Worm (Caenorhabditis elegans) whole organism, young adult: ENCODE results near the gene F14D2.8.

Experiments
- B0336.3 ChIP-seq: fragments of 200-800 bp; sonication (Bioruptor generic); IDR thresholded peaks from 2 replicates; pipeline ENCODE4 v1.3.6; 2022; ENCODE audit warnings: missing genetic modification characterization, missing compliant biosample characterization
- C06A6.2 ChIP-seq: fragments of 200-800 bp; sonication (Bioruptor generic); conservative IDR thresholded peaks from 2 replicates; pipeline ENCODE4 v1.3.6; 2022; ENCODE audit warnings: missing genetic modification characterization, missing compliant biosample characterization
- F33H1.4 ChIP-seq: fragments of 200-800 bp; sonication (Bioruptor generic); IDR thresholded peaks from 2 replicates; pipeline ENCODE4 v1.3.6; 2022; ENCODE audit warnings: missing genetic modification reagents, missing genetic modification characterization, missing compliant biosample characterization
- F52B5.7 ChIP-seq: sonication (generic microtip); optimal IDR thresholded peaks from 2 replicates; lab custom pipeline; 2016; ENCODE audit warnings: mild to moderate bottlenecking, missing genetic modification characterization, missing compliant biosample characterization
- F57C9.4 ChIP-seq: sonication (generic microtip); optimal IDR thresholded peaks from 2 replicates; lab custom pipeline; 2017; ENCODE audit warnings: mild to moderate bottlenecking, missing genetic modification characterization, missing compliant biosample characterization
- Y67H2A.10 ChIP-seq: fragments of 200-800 bp; sonication (Bioruptor generic); conservative IDR thresholded peaks from 2 replicates; pipeline ENCODE4 v1.3.6; 2022; ENCODE audit warnings: missing genetic modification reagents, missing genetic modification characterization, missing compliant biosample characterization
- ZK185.1 ChIP-seq: sonication (generic microtip); optimal IDR thresholded peaks from 2 replicates; lab custom pipeline; 2016; ENCODE audit warnings: mild to moderate bottlenecking, missing genetic modification characterization, missing compliant biosample characterization; ENCODE audit not compliant: poor library complexity, severe bottlenecking
- akir-1 ChIP-seq: fragments of 200-800 bp; sonication (Bioruptor generic); optimal IDR thresholded peaks from 2 replicates; lab custom pipeline; 2018; ENCODE audit warnings: mild to moderate bottlenecking, missing genetic modification characterization, moderate library complexity, missing compliant biosample characterization
- aptf-3 ChIP-seq: fragments of 200-800 bp; sonication (Bioruptor generic); IDR thresholded peaks from 2 replicates; pipeline ENCODE4 v1.3.6; 2022; ENCODE audit warnings: missing genetic modification characterization, missing compliant biosample characterization
- atf-7 ChIP-seq: sonication (generic microtip); optimal IDR thresholded peaks from 2 replicates; lab custom pipeline; 2017; ENCODE audit warnings: mild to moderate bottlenecking, missing genetic modification characterization, missing compliant biosample characterization
- bed-2 ChIP-seq: fragments of 200-800 bp; sonication (Bioruptor generic); IDR thresholded peaks from 2 replicates; pipeline ENCODE4 v1.3.6; 2022; ENCODE audit warnings: missing genetic modification reagents, missing genetic modification characterization, missing compliant biosample characterization
- ccch-3 ChIP-seq: fragments of 200-800 bp; sonication (Bioruptor generic); optimal IDR thresholded peaks from 2 replicates; lab custom pipeline; 2018; ENCODE audit warnings: mild to moderate bottlenecking, missing genetic modification characterization, missing compliant biosample characterization
- cebp-2 ChIP-seq: fragments of 200-800 bp; sonication (Bioruptor generic); IDR thresholded peaks from 2 replicates; pipeline ENCODE4 v1.3.6; 2022; ENCODE audit warnings: missing genetic modification characterization, missing compliant biosample characterization
- ceh-100 ChIP-seq: fragments of 200-800 bp; sonication (Bioruptor generic); IDR thresholded peaks from 2 replicates; pipeline ENCODE4 v1.3.6; 2022; ENCODE audit warnings: missing genetic modification reagents, missing genetic modification characterization, missing compliant biosample characterization
- ceh-79 ChIP-seq: sonication (generic microtip); optimal IDR thresholded peaks from 2 replicates; lab custom pipeline; 2017; ENCODE audit warnings: mild to moderate bottlenecking, missing genetic modification characterization, missing compliant biosample characterization
- dox-1 ChIP-seq: fragments of 200-800 bp; sonication (Bioruptor generic); IDR thresholded peaks from 2 replicates; pipeline ENCODE4 v1.3.6; 2022; ENCODE audit warnings: missing genetic modification reagents, missing genetic modification characterization, missing compliant biosample characterization
- efl-1 ChIP-seq: fragments of 150-350 bp; optimal IDR thresholded peaks from 2 replicates; lab custom pipeline; 2014; ENCODE audit warnings: missing biosample characterization, missing genetic modification reagents, missing genetic modification characterization
- fkh-3 ChIP-seq: sonication (generic microtip); optimal IDR thresholded peaks from 2 replicates; lab custom pipeline; 2016; ENCODE audit warnings: mild to moderate bottlenecking, missing genetic modification characterization, missing compliant biosample characterization
- hsf-1 ChIP-seq: fragments of 200-800 bp; sonication (Bioruptor generic); IDR thresholded peaks from 2 replicates; pipeline ENCODE4 v1.3.6; 2022; ENCODE audit warnings: missing genetic modification reagents, missing genetic modification characterization, missing compliant biosample characterization
- let-526 ChIP-seq: fragments of 200-800 bp; sonication (Bioruptor generic); IDR thresholded peaks from 2 replicates; pipeline ENCODE4 v1.3.6; 2022; ENCODE audit warnings: missing genetic modification reagents, missing genetic modification characterization, missing compliant biosample characterization
- lin-26 ChIP-seq: fragments of 200-800 bp; sonication (Bioruptor generic); IDR thresholded peaks from 2 replicates; pipeline ENCODE4 v1.3.6; 2022; ENCODE audit warnings: missing genetic modification reagents, missing genetic modification characterization, missing compliant biosample characterization
- lin-35 ChIP-seq, 3 experiments: fragments of 150-350 bp in 2 of 3; sonication (generic microtip) in 1 of 3; optimal IDR thresholded peaks; 2 replicates each; lab custom pipeline; 2014 to 2018; ENCODE audit warnings: missing biosample characterization in 3 of 3, missing genetic modification characterization in 3 of 3, missing genetic modification reagents in 3 of 3
- lir-1 ChIP-seq: fragments of 200-800 bp; sonication (Bioruptor generic); conservative IDR thresholded peaks from 2 replicates; pipeline ENCODE4 v1.3.6; 2022; ENCODE audit warnings: missing genetic modification reagents, missing genetic modification characterization, missing compliant biosample characterization
- lsy-27 ChIP-seq: sonication (generic microtip); optimal IDR thresholded peaks from 2 replicates; lab custom pipeline; 2017; ENCODE audit warnings: missing genetic modification characterization, mild to moderate bottlenecking, missing compliant biosample characterization, antibody characterized with exemption, missing genotype, borderline replicate concordance; ENCODE audit not compliant: insufficient read depth
- mcd-1 ChIP-seq: fragments of 200-800 bp; sonication (Bioruptor generic); IDR thresholded peaks from 2 replicates; pipeline ENCODE4 v1.3.6; 2022; ENCODE audit warnings: missing genetic modification reagents, missing genetic modification characterization, missing compliant biosample characterization
- mel-28 ChIP-seq: sonication (generic microtip); optimal IDR thresholded peaks from 2 replicates; lab custom pipeline; 2016; ENCODE audit warnings: borderline replicate concordance, mild to moderate bottlenecking, missing genetic modification characterization, missing compliant biosample characterization
- nfya-2 ChIP-seq: fragments of 200-800 bp; sonication (Bioruptor generic); IDR thresholded peaks from 2 replicates; pipeline ENCODE4 v1.3.6; 2022; ENCODE audit warnings: missing genetic modification reagents, missing genetic modification characterization, missing compliant biosample characterization
- nhr-179 ChIP-seq: sonication (generic microtip); optimal IDR thresholded peaks from 2 replicates; lab custom pipeline; 2016; ENCODE audit warnings: mild to moderate bottlenecking, missing genetic modification characterization, missing compliant biosample characterization
- rpc-1 ChIP-seq, 2 experiments: fragments of 150-350 bp in 1 of 2; sonication (generic microtip) in 1 of 2; optimal IDR thresholded peaks; 2 replicates each; lab custom pipeline; 2014 to 2018; ENCODE audit warnings: missing biosample characterization in 1 of 2, missing genetic modification characterization in 1 of 2, missing genetic modification reagents in 1 of 2, missing genotype in 1 of 2
- snpc-1.1 ChIP-seq: sonication (generic microtip); optimal IDR thresholded peaks from 2 replicates; lab custom pipeline; 2017; ENCODE audit warnings: missing genetic modification characterization, mild to moderate bottlenecking, missing compliant biosample characterization, antibody characterized with exemption, moderate library complexity, missing genotype, missing genetic modification reagents; ENCODE audit not compliant: insufficient read depth
- snpc-4 ChIP-seq, 5 experiments: fragments of 150-350 bp in 1 of 5; sonication (generic microtip) in 4 of 5; optimal IDR thresholded peaks; 2 replicates each; lab custom pipeline; 2014 to 2018; ENCODE audit warnings: missing genetic modification characterization in 5 of 5, missing biosample characterization in 3 of 5, antibody characterized with exemption in 2 of 5, mild to moderate bottlenecking in 2 of 5, missing compliant biosample characterization in 2 of 5, missing genotype in 2 of 5, moderate library complexity in 2 of 5, missing genetic modification reagents in 1 of 5
- xnd-1 ChIP-seq: sonication (generic microtip); optimal IDR thresholded peaks from 2 replicates; lab custom pipeline; 2016; ENCODE audit warnings: missing genotype, missing genetic modification reagents, missing genetic modification characterization, missing compliant biosample characterization
- zim-3 ChIP-seq: sonication (generic microtip); optimal IDR thresholded peaks from 2 replicates; lab custom pipeline; 2017; ENCODE audit warnings: mild to moderate bottlenecking, missing genetic modification characterization, moderate library complexity, missing compliant biosample characterization
- ztf-25 ChIP-seq: fragments of 200-800 bp; sonication (Bioruptor generic); IDR thresholded peaks from 2 replicates; pipeline ENCODE4 v1.3.6; 2022; ENCODE audit warnings: missing genetic modification reagents, missing genetic modification characterization, missing compliant biosample characterization
- ztf-26 ChIP-seq: sonication (generic microtip); optimal IDR thresholded peaks from 2 replicates; lab custom pipeline; 2017; ENCODE audit warnings: missing genetic modification characterization, missing compliant biosample characterization

The F14D2.8 gene

ce11 chrII:3376789-3377188 is 27.1 kb upstream of the F14D2.8 start, which contains the start of gene bath-9:
bath-9 (plus strand) TSS chrII:3377089.
- TF ChIP-seq F33H1.4 (GFP tag; lab: Robert Waterston, UW) (no peak), snpc-1.1 (tag; lab: Kevin White, UChicago) (no peak), let-526 (GFP tag; lab: Robert Waterston, UW) (no peak), fkh-3 (tag; lab: Kevin White, UChicago) (no peak), dox-1 (GFP tag; lab: Robert Waterston, UW) (no peak)

ce11 chrII:3375302-3375701 is 25.6 kb upstream of the F14D2.8 start:
- TF ChIP-seq bed-2 (GFP tag; lab: Robert Waterston, UW): no peak
- no peak for TF ChIP-seq ceh-100
- no peak for TF ChIP-seq atf-7 (tag; lab: Kevin White, UChicago)
- TF ChIP-seq Y67H2A.10 (GFP tag; lab: Robert Waterston, UW): no peak
- no peak for TF ChIP-seq ZK185.1 (tag; lab: Kevin White, UChicago)
- TF ChIP-seq xnd-1 (tag; lab: Kevin White, UChicago): no peak
- no peak for TF ChIP-seq dox-1 (GFP tag; lab: Robert Waterston, UW)
- TF ChIP-seq ceh-79: no peak
- TF ChIP-seq ztf-26 (tag; lab: Kevin White, UChicago): no peak
- TF ChIP-seq zim-3 (tag; lab: Kevin White, UChicago): no peak

ce11 chrII:3374779-3375178 is 25.1 kb upstream of the F14D2.8 start, which contains the start of gene bath-10:
bath-10 (plus strand) TSS chrII:3375079.
- TF ChIP-seq cebp-2 (GFP tag; lab: Robert Waterston, UW): no peak
- TF ChIP-seq nhr-179: no peak
- TF ChIP-seq F33H1.4 (GFP tag; lab: Robert Waterston, UW): no peak
- TF ChIP-seq let-526 (GFP tag; lab: Robert Waterston, UW): no peak
- no peak for TF ChIP-seq B0336.3
- TF ChIP-seq ztf-25: no peak
- no peak for TF ChIP-seq ccch-3 (GFP tag; lab: Kevin White, UChicago)
- no peak for TF ChIP-seq efl-1
- no peak for TF ChIP-seq mel-28 (tag; lab: Kevin White, UChicago)
- no peak for TF ChIP-seq snpc-4 (GFP tag; optimal IDR thresholded peaks at IDR 0.05; lab: Kevin White, UChicago)
- TF ChIP-seq snpc-4 (tag; optimal IDR thresholded peaks at IDR 0.05; lab: Kevin White, UChicago): no peak
- TF ChIP-seq lir-1: no peak
- TF ChIP-seq aptf-3 (GFP tag; lab: Robert Waterston, UW): no peak
- no peak for TF ChIP-seq akir-1

- TF ChIP-seq hsf-1 (GFP tag; lab: Robert Waterston, UW) (no peak), lsy-27 (no peak), F52B5.7 (tag; lab: Kevin White, UChicago) (no peak), C06A6.2 (GFP tag; lab: Robert Waterston, UW) (no peak), nfya-2 (GFP tag; lab: Robert Waterston, UW) (no peak), lin-35 (GFP tag; optimal IDR thresholded peaks at IDR 0.05; lab: Kevin White, UChicago) (no peak), xnd-1 (tag; lab: Kevin White, UChicago) (no peak), F57C9.4 (tag; lab: Kevin White, UChicago) (no peak), mcd-1 (GFP tag; lab: Robert Waterston, UW) (no peak), rpc-1 (optimal IDR thresholded peaks at IDR 0.05; lab: Kevin White, UChicago) (no peak), rpc-1 (tag; optimal IDR thresholded peaks at IDR 0.05; lab: Kevin White, UChicago) (no peak), lin-26 (no peak)
Measured at ce11 chrII:3373875-3374274, 24.2 kb upstream of the F14D2.8 start.
